Fruit fly (Drosophila melanogaster) whole organism, embryonic: ENCODE data around the gene Pex11c.

Experiments
- Antp ChIP-seq: fragments of 200-800 bp; sonication (Bioruptor generic); optimal IDR thresholded peaks from 3 replicates; lab custom pipeline; 2016; ENCODE audit warnings: missing biosample characterization, missing genetic modification characterization
- CG10274 ChIP-seq: fragments of 200-800 bp; sonication (Bioruptor generic); optimal IDR thresholded peaks from 3 replicates; lab custom pipeline; 2017; ENCODE audit warnings: missing biosample characterization, mild to moderate bottlenecking, missing genetic modification characterization
- CG10431 ChIP-seq: fragments of 200-800 bp; sonication (Bioruptor generic); optimal IDR thresholded peaks from 3 replicates; lab custom pipeline; 2018; ENCODE audit warnings: missing biosample characterization, mild to moderate bottlenecking, missing genetic modification characterization
- CG13287 ChIP-seq: fragments of 200-800 bp; sonication (Bioruptor generic); IDR thresholded peaks from 2 replicates; pipeline ENCODE4 v1.3.6; 2022; ENCODE audit warnings: missing biosample characterization, missing genetic modification characterization; ENCODE audit not compliant: partially characterized antibody
- CG14710 ChIP-seq: fragments of 200-800 bp; sonication (Bioruptor generic); optimal IDR thresholded peaks from 3 replicates; lab custom pipeline; 2019; ENCODE audit warnings: missing biosample characterization, mild to moderate bottlenecking, missing genetic modification characterization, moderate library complexity
- CG15514 ChIP-seq: fragments of 200-800 bp; sonication (Bioruptor generic); optimal IDR thresholded peaks from 3 replicates; lab custom pipeline; 2017; ENCODE audit warnings: missing biosample characterization, missing genetic modification characterization, mild to moderate bottlenecking, moderate library complexity, missing genetic modification reagents
- CG16779 ChIP-seq: fragments of 200-800 bp; sonication (Bioruptor generic); IDR thresholded peaks from 2 replicates; pipeline ENCODE4 v1.3.6; 2022; ENCODE audit warnings: missing biosample characterization, missing genetic modification characterization
- CG17829 ChIP-seq: fragments of 200-800 bp; optimal IDR thresholded peaks from 2 replicates; lab custom pipeline; 2019; ENCODE audit warnings: missing biosample characterization, mild to moderate bottlenecking, missing genetic modification characterization, moderate library complexity
- CG1832 ChIP-seq: fragments of 200-800 bp; sonication (Bioruptor generic); optimal IDR thresholded peaks from 2 replicates; lab custom pipeline; 2017; ENCODE audit warnings: missing biosample characterization, mild to moderate bottlenecking, missing genetic modification characterization, inconsistent platforms
- CG18599 ChIP-seq: fragments of 200-800 bp; sonication (Bioruptor generic); optimal IDR thresholded peaks from 3 replicates; lab custom pipeline; 2017; ENCODE audit warnings: missing biosample characterization, missing genetic modification characterization, mild to moderate bottlenecking, moderate library complexity, missing genetic modification reagents
- CG2120 ChIP-seq: fragments of 200-800 bp; sonication (Bioruptor generic); optimal IDR thresholded peaks from 3 replicates; lab custom pipeline; 2016; ENCODE audit warnings: missing biosample characterization, missing genetic modification characterization
- CG2129 ChIP-seq: fragments of 200-800 bp; sonication (Bioruptor generic); IDR thresholded peaks from 2 replicates; pipeline ENCODE4 v1.3.6; 2022; ENCODE audit warnings: missing biosample characterization, missing genetic modification characterization; ENCODE audit not compliant: partially characterized antibody
- CG32767 ChIP-seq: fragments of 200-800 bp; sonication (Bioruptor generic); IDR thresholded peaks from 2 replicates; pipeline ENCODE4 v1.3.6; 2022; ENCODE audit warnings: missing biosample characterization, missing genetic modification characterization
- CG33557 ChIP-seq: fragments of 200-800 bp; sonication (Bioruptor generic); optimal IDR thresholded peaks from 2 replicates; lab custom pipeline; 2019; ENCODE audit warnings: missing biosample characterization, mild to moderate bottlenecking, missing genetic modification characterization, moderate library complexity
- CG4360 ChIP-seq: fragments of 200-800 bp; sonication (Bioruptor generic); IDR thresholded peaks from 2 replicates; pipeline ENCODE4 v1.3.6; 2022; ENCODE audit warnings: missing biosample characterization, missing genetic modification characterization
- CG5245 ChIP-seq: fragments of 200-800 bp; sonication (Bioruptor generic); optimal IDR thresholded peaks from 3 replicates; lab custom pipeline; 2016; ENCODE audit warnings: missing biosample characterization, missing genetic modification characterization
- CG7963 ChIP-seq: fragments of 200-800 bp; sonication (Bioruptor generic); IDR thresholded peaks from 3 replicates; pipeline ENCODE4 v1.3.6; 2022; ENCODE audit warnings: missing biosample characterization, missing genetic modification characterization; ENCODE audit not compliant: partially characterized antibody
- CG8359 ChIP-seq: fragments of 200-800 bp; sonication (Bioruptor generic); optimal IDR thresholded peaks from 2 replicates; lab custom pipeline; 2017; ENCODE audit warnings: missing biosample characterization, mild to moderate bottlenecking, missing genetic modification characterization, borderline replicate concordance
- CG8388 ChIP-seq: fragments of 200-800 bp; sonication (Bioruptor generic); optimal IDR thresholded peaks from 2 replicates; lab custom pipeline; 2019; ENCODE audit warnings: missing biosample characterization, mild to moderate bottlenecking, missing genetic modification characterization, moderate library complexity
- CG8478 ChIP-seq: fragments of >200 bp; optimal IDR thresholded peaks from 2 replicates; lab custom pipeline; 2018
- CG8924 ChIP-seq: fragments of 200-800 bp; optimal IDR thresholded peaks from 3 replicates; lab custom pipeline; 2019; ENCODE audit warnings: missing biosample characterization, mild to moderate bottlenecking, missing genetic modification characterization, moderate library complexity
- CG9797 ChIP-seq: fragments of 200-800 bp; sonication (Bioruptor generic); optimal IDR thresholded peaks from 3 replicates; lab custom pipeline; 2018; ENCODE audit warnings: missing biosample characterization, mild to moderate bottlenecking, missing genetic modification characterization
- Camta ChIP-seq: fragments of 200-800 bp; sonication (Bioruptor generic); optimal IDR thresholded peaks from 2 replicates; lab custom pipeline; 2016; ENCODE audit warnings: missing biosample characterization, missing genetic modification characterization
- CrebB ChIP-seq: fragments of 200-800 bp; sonication (Bioruptor generic); optimal IDR thresholded peaks from 3 replicates; lab custom pipeline; 2018; ENCODE audit warnings: missing biosample characterization, mild to moderate bottlenecking, missing genetic modification characterization
- Dip2 ChIP-seq: fragments of 200-800 bp; sonication (Bioruptor generic); IDR thresholded peaks from 2 replicates; pipeline ENCODE4 v1.3.6; 2022; ENCODE audit warnings: missing biosample characterization, missing genetic modification characterization
- Drgx ChIP-seq: fragments of 200-800 bp; sonication (Bioruptor generic); IDR thresholded peaks from 2 replicates; pipeline ENCODE4 v1.3.6; 2022; ENCODE audit warnings: missing biosample characterization, missing genetic modification characterization
- Kr ChIP-seq: fragments of 200-800 bp; sonication (Bioruptor generic); optimal IDR thresholded peaks from 2 replicates; lab custom pipeline; 2017; ENCODE audit warnings: missing biosample characterization, mild to moderate bottlenecking, missing genetic modification characterization
- Myb ChIP-seq: fragments of 200-800 bp; sonication (Bioruptor generic); optimal IDR thresholded peaks from 2 replicates; lab custom pipeline; 2016; ENCODE audit warnings: missing biosample characterization, missing genetic modification characterization
- TFAM ChIP-seq: fragments of 200-800 bp; sonication (Bioruptor generic); optimal IDR thresholded peaks from 2 replicates; lab custom pipeline; 2017; ENCODE audit warnings: missing biosample characterization, missing genetic modification characterization, inconsistent platforms
- abd-A ChIP-seq: fragments of 200-800 bp; sonication (Bioruptor generic); optimal IDR thresholded peaks from 3 replicates; lab custom pipeline; 2019; ENCODE audit warnings: missing biosample characterization, mild to moderate bottlenecking, missing genetic modification characterization, moderate library complexity
- al ChIP-seq: fragments of 200-800 bp; sonication (Bioruptor generic); IDR thresholded peaks from 2 replicates; pipeline ENCODE4 v1.3.6; 2022; ENCODE audit warnings: missing biosample characterization, missing genetic modification characterization
- ash1 ChIP-seq: fragments of 200-800 bp; sonication (Bioruptor generic); optimal IDR thresholded peaks from 2 replicates; lab custom pipeline; 2018; ENCODE audit warnings: missing biosample characterization, mild to moderate bottlenecking, missing genetic modification characterization
- bsh ChIP-seq, 2 experiments: fragments of 200-800 bp; sonication (Bioruptor generic); optimal IDR thresholded peaks; 2 replicates each; lab custom pipeline; 2017 to 2018; ENCODE audit warnings: mild to moderate bottlenecking in 2 of 2, missing biosample characterization in 2 of 2, missing genetic modification characterization in 2 of 2, moderate library complexity in 1 of 2
- cg ChIP-seq: fragments of 200-800 bp; sonication (Bioruptor generic); optimal IDR thresholded peaks from 3 replicates; lab custom pipeline; 2019; ENCODE audit warnings: missing biosample characterization, mild to moderate bottlenecking, missing genetic modification characterization, moderate library complexity
- ci ChIP-seq: fragments of 200-800 bp; sonication (Bioruptor generic); IDR thresholded peaks from 3 replicates; pipeline ENCODE4 v1.3.6; 2022; ENCODE audit warnings: missing biosample characterization, missing genetic modification characterization
- crc ChIP-seq: fragments of 200-800 bp; sonication (Bioruptor generic); optimal IDR thresholded peaks from 2 replicates; lab custom pipeline; 2016; ENCODE audit warnings: missing biosample characterization, missing genetic modification characterization
- crp ChIP-seq, 2 experiments: fragments of 200-800 bp; sonication (Bioruptor generic); optimal IDR thresholded peaks; 2 replicates in 1 of 2; 3 replicates in 1 of 2; lab custom pipeline; 2017; ENCODE audit warnings: missing biosample characterization in 2 of 2, missing genetic modification characterization in 2 of 2, mild to moderate bottlenecking in 1 of 2, moderate library complexity in 1 of 2
- eve ChIP-seq, 2 experiments: fragments of >200 bp; optimal IDR thresholded peaks; 2 replicates each; lab custom pipeline; 2017; ENCODE audit warnings: missing biosample characterization in 2 of 2, missing genetic modification characterization in 2 of 2
- ftz-f1 ChIP-seq: fragments of 200-800 bp; sonication (Bioruptor generic); optimal IDR thresholded peaks from 2 replicates; lab custom pipeline; 2016; ENCODE audit warnings: missing biosample characterization, missing genetic modification characterization
- mirr ChIP-seq: fragments of 200-800 bp; sonication (Bioruptor generic); optimal IDR thresholded peaks from 3 replicates; lab custom pipeline; 2018; ENCODE audit warnings: missing biosample characterization, mild to moderate bottlenecking, missing genetic modification characterization
- pros ChIP-seq: fragments of 200-800 bp; sonication (Bioruptor generic); optimal IDR thresholded peaks from 3 replicates; lab custom pipeline; 2019; ENCODE audit warnings: missing biosample characterization, mild to moderate bottlenecking, missing genetic modification characterization, moderate library complexity
- sd ChIP-seq: fragments of 200-800 bp; sonication (Bioruptor generic); optimal IDR thresholded peaks from 3 replicates; lab custom pipeline; 2018; ENCODE audit warnings: missing biosample characterization, mild to moderate bottlenecking, missing genetic modification characterization, moderate library complexity
- stwl ChIP-seq: fragments of 200-800 bp; sonication (Bioruptor generic); optimal IDR thresholded peaks from 3 replicates; lab custom pipeline; 2018; ENCODE audit warnings: missing biosample characterization, mild to moderate bottlenecking, missing genetic modification characterization, moderate library complexity
- tap ChIP-seq: fragments of 200-800 bp; optimal IDR thresholded peaks from 3 replicates; lab custom pipeline; 2019; ENCODE audit warnings: missing biosample characterization, mild to moderate bottlenecking, missing genetic modification characterization, moderate library complexity
- twi ChIP-seq: fragments of 200-800 bp; optimal IDR thresholded peaks from 2 replicates; lab custom pipeline; 2019; ENCODE audit warnings: missing biosample characterization, mild to moderate bottlenecking, missing genetic modification characterization, moderate library complexity
- unc-4 ChIP-seq: fragments of 200-800 bp; sonication (Bioruptor generic); IDR thresholded peaks from 2 replicates; pipeline ENCODE4 v1.3.6; 2022; ENCODE audit warnings: missing biosample characterization, missing genetic modification characterization; ENCODE audit not compliant: partially characterized antibody
- unpg ChIP-seq: fragments of 200-800 bp; sonication (Bioruptor generic); optimal IDR thresholded peaks from 3 replicates; lab custom pipeline; 2018; ENCODE audit warnings: missing biosample characterization, mild to moderate bottlenecking, missing genetic modification characterization, moderate library complexity
- usp ChIP-seq: fragments of >200 bp; optimal IDR thresholded peaks from 2 replicates; lab custom pipeline; 2017; ENCODE audit warnings: missing biosample characterization, missing genetic modification characterization

Pex11c gene

dm6 chr3R:23220239-23221002 is 37.7 kb upstream of the Pex11c start (continued):
- TF ChIP-seq CG2129 (GFP tag; lab: Robert Waterston, UW) (no peak), CG8924 (tag; lab: Kevin White, UChicago) (peak; percentile 10), CG8359 (GFP tag; lab: Kevin White, UChicago) (no peak), al (GFP tag; lab: Robert Waterston, UW) (no peak), mirr (GFP tag; lab: Kevin White, UChicago) (no peak), Antp (GFP tag; lab: Kevin White, UChicago) (no peak), CG7963 (GFP tag; lab: Robert Waterston, UW) (no peak), tap (tag; lab: Kevin White, UChicago) (no peak), Myb (no peak), CG33557 (GFP tag; lab: Kevin White, UChicago) (peak; percentile 1), CG8388 (GFP tag; lab: Kevin White, UChicago) (peak; percentile 71), sd (tag; lab: Kevin White, UChicago) (no peak), CG18599 (peak; percentile 8), ash1 (GFP tag; lab: Kevin White, UChicago) (no peak), CG10274 (no peak), Camta (GFP tag; lab: Kevin White, UChicago) (no peak), cg (peak; percentile 69), CG17829 (tag; lab: Kevin White, UChicago) (no peak), eve (GFP tag; optimal IDR thresholded peaks at IDR 0.05; lab: Kevin White, UChicago) (no peak), CG14710 (peak; percentile 2), bsh (GFP tag; optimal IDR thresholded peaks at IDR 0.05; lab: Kevin White, UChicago) (peak in 1 of 2 experiments; percentile 8), usp (no peak), crc (GFP tag; lab: Kevin White, UChicago) (no peak), ci (GFP tag; lab: Robert Waterston, UW) (0 out of 3 replicates have a peak, but pooled peaks have one; percentile 5), stwl (tag; lab: Kevin White, UChicago) (no peak), CrebB (tag; lab: Kevin White, UChicago) (no peak), CG15514 (GFP tag; lab: Kevin White, UChicago) (peak; percentile 17), CG2120 (GFP tag; lab: Kevin White, UChicago) (peak; percentile 52), CG10431 (GFP tag; lab: Kevin White, UChicago) (peak; percentile 44), CG13287 (no peak), CG4360 (GFP tag; lab: Robert Waterston, UW) (peak; percentile 80), Drgx (GFP tag; lab: Robert Waterston, UW) (0 out of 2 replicates have a peak, but pooled peaks have one; percentile 33), CG9797 (GFP tag; lab: Kevin White, UChicago) (no peak), unpg (GFP tag; lab: Kevin White, UChicago) (no peak), TFAM (GFP tag; lab: Kevin White, UChicago) (no peak)

- no peak for TF ChIP-seq CG16779 (GFP tag; lab: Robert Waterston, UW)
- TF ChIP-seq CG5245 (GFP tag; lab: Kevin White, UChicago) = no peak
- peak in 1 of 2 experiments; percentile 66 for TF ChIP-seq crp (GFP tag; optimal IDR thresholded peaks at IDR 0.05; lab: Kevin White, UChicago)
- TF ChIP-seq CG1832 (GFP tag; lab: Kevin White, UChicago) = peak; percentile 78
- no peak for TF ChIP-seq abd-A (tag; lab: Kevin White, UChicago)
- no peak for TF ChIP-seq Kr (GFP tag; lab: Kevin White, UChicago)
- TF ChIP-seq pros = no peak
- TF ChIP-seq twi (tag; lab: Kevin White, UChicago) = no peak
- TF ChIP-seq ftz-f1 (GFP tag; lab: Kevin White, UChicago) = no peak
- TF ChIP-seq CG32767 (GFP tag; lab: Robert Waterston, UW) = no peak
- TF ChIP-seq al (GFP tag; lab: Robert Waterston, UW) = no peak
- TF ChIP-seq Dip2 = no peak
- TF ChIP-seq unc-4 (GFP tag; lab: Robert Waterston, UW) = no peak
- TF ChIP-seq CG8478 (lab: Kevin White, UChicago) = peak; percentile 85
Measured at dm6 chr3R:23221003-23221679, 37.0 kb upstream of the Pex11c start.
